Fruit fly (Drosophila melanogaster): ENCODE measurements around the gene CtIP.

Gene CtIP

dm6 chr3L:20393357-20393756 lies 42.7 kb upstream of the CtIP start, which contains the start of gene CG33969 (continued):
- TF ChIP-seq Optix (GFP tag; IDR thresholded peaks at IDR 0.05) (0 out of 3 replicates have a peak, but pooled peaks have one; percentile 23), ac (GFP tag; optimal IDR thresholded peaks at IDR 0.05) (no peak), Tbp (GFP tag; optimal IDR thresholded peaks at IDR 0.05) (no peak), Gsc (GFP tag; IDR thresholded peaks at IDR 0.05) (no peak), HLH4C (GFP tag; IDR thresholded peaks at IDR 0.05; ENCODE audit: partially characterized antibody) (peak; percentile 14; the same call in 1 of the 3 replicates), Fer1 (GFP tag; optimal IDR thresholded peaks at IDR 0.05) (no peak), CG1602 (GFP tag; optimal IDR thresholded peaks at IDR 0.05) (no peak), CG7928 (GFP tag; optimal IDR thresholded peaks at IDR 0.05) (no peak), gro (GFP tag; optimal IDR thresholded peaks at IDR 0.05) (no peak), CG3847 (GFP tag; IDR thresholded peaks at IDR 0.05) (no peak), ranshi (GFP tag; IDR thresholded peaks at IDR 0.05) (no peak), NFAT (GFP tag; IDR thresholded peaks at IDR 0.05) (no peak), CG15514 (GFP tag; optimal IDR thresholded peaks at IDR 0.05) (peak; percentile 42), fd102C (GFP tag; optimal IDR thresholded peaks at IDR 0.05) (no peak), shn (GFP tag; optimal IDR thresholded peaks at IDR 0.05) (no peak), CG8281 (tag; optimal IDR thresholded peaks at IDR 0.05) (no peak), fu2 (GFP tag; optimal IDR thresholded peaks at IDR 0.05) (no peak), H2.0 (GFP tag; IDR thresholded peaks at IDR 0.05) (no peak), Rfx (GFP tag; IDR thresholded peaks at IDR 0.05) (no peak), Meics (GFP tag; optimal IDR thresholded peaks at IDR 0.05) (no peak), wdn (GFP tag; IDR thresholded peaks at IDR 0.05) (no peak), pzg (GFP tag; optimal IDR thresholded peaks at IDR 0.05) (peak; percentile 47), CG2199 (GFP tag; IDR thresholded peaks at IDR 0.05) (0 out of 3 replicates have a peak, but pooled peaks have one; percentile 11), CG14441 (GFP tag; IDR thresholded peaks at IDR 0.05) (no peak), corto (GFP tag; optimal IDR thresholded peaks at IDR 0.05) (no peak), tll (GFP tag; optimal IDR thresholded peaks at IDR 0.05) (no peak), CG7372 (GFP tag; IDR thresholded peaks at IDR 0.05) (no peak), cg (GFP tag; optimal IDR thresholded peaks at IDR 0.05) (no peak), CG13287 (GFP tag; IDR thresholded peaks at IDR 0.05; ENCODE audit: partially characterized antibody) (peak; percentile 58), CG6813 (GFP tag; optimal IDR thresholded peaks at IDR 0.05) (no peak), Fer2 (tag; optimal IDR thresholded peaks at IDR 0.05) (no peak), CG34224 (GFP tag; IDR thresholded peaks at IDR 0.05; ENCODE audit: partially characterized antibody) (peak; percentile 49; the same call in 1 of the 3 replicates), BEAF-32 (GFP tag; optimal IDR thresholded peaks at IDR 0.05) (peak; percentile 58), al (GFP tag; IDR thresholded peaks at IDR 0.05) (no peak), klu (GFP tag; IDR thresholded peaks at IDR 0.05) (no peak), CG6791 (GFP tag; IDR thresholded peaks at IDR 0.05; ENCODE audit: partially characterized antibody) (no peak), wek (GFP tag; optimal IDR thresholded peaks at IDR 0.05) (no peak), CG4424 (GFP tag; optimal IDR thresholded peaks at IDR 0.05) (no peak), fd96Cb (tag; optimal IDR thresholded peaks at IDR 0.05) (no peak), NC2β (GFP tag; optimal IDR thresholded peaks at IDR 0.05) (no peak), gfzf (GFP tag; optimal IDR thresholded peaks at IDR 0.05) (peak; percentile 29), CG17912 (GFP tag; optimal IDR thresholded peaks at IDR 0.05) (no peak), CG13123 (GFP tag; optimal IDR thresholded peaks at IDR 0.05) (no peak), btn (GFP tag; optimal IDR thresholded peaks at IDR 0.05) (no peak), lov (optimal IDR thresholded peaks at IDR 0.05) (no peak), lov (GFP tag; IDR thresholded peaks at IDR 0.05) (no peak), CG10979 (tag; optimal IDR thresholded peaks at IDR 0.05) (no peak), CG10654 (GFP tag; optimal IDR thresholded peaks at IDR 0.05) (no peak), CG10431 (GFP tag; optimal IDR thresholded peaks at IDR 0.05) (no peak), Mrtf (GFP tag; IDR thresholded peaks at IDR 0.05) (no peak), Rx (GFP tag; IDR thresholded peaks at IDR 0.05) (no peak), ttk (GFP tag; IDR thresholded peaks at IDR 0.05) (no peak)
